Fruit fly (Drosophila melanogaster) whole organism, embryonic: ENCODE data around the gene ETHR.

Source experiments
- Antp ChIP-seq: fragments of 200-800 bp; sonication (Bioruptor generic); optimal IDR thresholded peaks from 3 replicates; lab custom pipeline; 2016; ENCODE audit warnings: missing biosample characterization, missing genetic modification characterization
- CG10209 ChIP-seq: fragments of 200-800 bp; sonication (Bioruptor generic); optimal IDR thresholded peaks from 3 replicates; lab custom pipeline; 2017; ENCODE audit warnings: missing biosample characterization, mild to moderate bottlenecking, missing genetic modification characterization, missing genetic modification reagents
- CG10431 ChIP-seq: fragments of 200-800 bp; sonication (Bioruptor generic); optimal IDR thresholded peaks from 3 replicates; lab custom pipeline; 2018; ENCODE audit warnings: missing biosample characterization, mild to moderate bottlenecking, missing genetic modification characterization
- CG13894 ChIP-seq: fragments of 200-800 bp; sonication (Bioruptor generic); optimal IDR thresholded peaks from 3 replicates; lab custom pipeline; 2018; ENCODE audit warnings: missing biosample characterization, mild to moderate bottlenecking, missing genetic modification characterization, moderate library complexity
- CG14710 ChIP-seq: fragments of 200-800 bp; sonication (Bioruptor generic); optimal IDR thresholded peaks from 3 replicates; lab custom pipeline; 2019; ENCODE audit warnings: missing biosample characterization, mild to moderate bottlenecking, missing genetic modification characterization, moderate library complexity
- CG15479 ChIP-seq: fragments of 200-800 bp; sonication (Bioruptor generic); optimal IDR thresholded peaks from 3 replicates; lab custom pipeline; 2019; ENCODE audit warnings: missing biosample characterization, mild to moderate bottlenecking, missing genetic modification characterization, moderate library complexity
- CG15514 ChIP-seq: fragments of 200-800 bp; sonication (Bioruptor generic); optimal IDR thresholded peaks from 3 replicates; lab custom pipeline; 2017; ENCODE audit warnings: missing biosample characterization, missing genetic modification characterization, mild to moderate bottlenecking, moderate library complexity, missing genetic modification reagents
- CG17829 ChIP-seq: fragments of 200-800 bp; optimal IDR thresholded peaks from 2 replicates; lab custom pipeline; 2019; ENCODE audit warnings: missing biosample characterization, mild to moderate bottlenecking, missing genetic modification characterization, moderate library complexity
- CG30403 ChIP-seq: fragments of 200-800 bp; sonication (Bioruptor generic); optimal IDR thresholded peaks from 3 replicates; lab custom pipeline; 2016; ENCODE audit warnings: missing biosample characterization, missing genetic modification characterization
- CG31441 ChIP-seq: fragments of 200-800 bp; sonication (Bioruptor generic); IDR thresholded peaks from 2 replicates; pipeline ENCODE4 v1.3.6; 2022; ENCODE audit warnings: missing biosample characterization, missing genetic modification characterization
- CG3281 ChIP-seq: fragments of 200-800 bp; sonication (Bioruptor generic); optimal IDR thresholded peaks from 3 replicates; lab custom pipeline; 2017; ENCODE audit warnings: missing biosample characterization, mild to moderate bottlenecking, missing genetic modification characterization
- CG3847 ChIP-seq: fragments of 200-800 bp; sonication (Bioruptor generic); IDR thresholded peaks from 2 replicates; pipeline ENCODE4 v1.3.6; 2022; ENCODE audit warnings: missing biosample characterization, missing genetic modification characterization
- CG4424 ChIP-seq: fragments of 200-800 bp; sonication (Bioruptor generic); optimal IDR thresholded peaks from 3 replicates; lab custom pipeline; 2016; ENCODE audit warnings: missing biosample characterization, missing genetic modification characterization
- CG8281 ChIP-seq: fragments of 200-800 bp; sonication (Bioruptor generic); optimal IDR thresholded peaks from 2 replicates; lab custom pipeline; 2018; ENCODE audit warnings: missing biosample characterization, mild to moderate bottlenecking, missing genetic modification characterization, moderate library complexity
- CG9609 ChIP-seq: fragments of 200-800 bp; sonication (Bioruptor generic); optimal IDR thresholded peaks from 3 replicates; lab custom pipeline; 2016; ENCODE audit warnings: missing biosample characterization, missing genetic modification characterization
- CG9797 ChIP-seq: fragments of 200-800 bp; sonication (Bioruptor generic); optimal IDR thresholded peaks from 3 replicates; lab custom pipeline; 2018; ENCODE audit warnings: missing biosample characterization, mild to moderate bottlenecking, missing genetic modification characterization
- CG9817 ChIP-seq: fragments of 200-800 bp; sonication (Bioruptor generic); optimal IDR thresholded peaks from 2 replicates; lab custom pipeline; 2018; ENCODE audit warnings: missing biosample characterization, mild to moderate bottlenecking, missing genetic modification characterization, moderate library complexity
- D19B ChIP-seq: fragments of 200-800 bp; sonication (Bioruptor generic); optimal IDR thresholded peaks from 2 replicates; lab custom pipeline; 2017; ENCODE audit warnings: missing biosample characterization, mild to moderate bottlenecking, missing genetic modification characterization
- E2f2 ChIP-seq: fragments of 200-800 bp; sonication (Bioruptor generic); IDR thresholded peaks from 2 replicates; pipeline ENCODE4 v1.3.6; 2022; ENCODE audit warnings: missing biosample characterization, missing genetic modification characterization
- Eip74EF ChIP-seq, 2 experiments: fragments of 200-800 bp in 1 of 2; fragments of >200 bp in 1 of 2; sonication (Bioruptor generic) in 1 of 2; optimal IDR thresholded peaks; 2 replicates each; lab custom pipeline; 2017 to 2019; ENCODE audit warnings: missing biosample characterization in 2 of 2, missing genetic modification characterization in 2 of 2, mild to moderate bottlenecking in 1 of 2, moderate library complexity in 1 of 2
- HmgZ ChIP-seq: fragments of 200-800 bp; sonication (Bioruptor generic); optimal IDR thresholded peaks from 2 replicates; lab custom pipeline; 2018; ENCODE audit warnings: missing biosample characterization, mild to moderate bottlenecking, missing genetic modification characterization
- MBD-R2 ChIP-seq: fragments of 200-800 bp; sonication (Bioruptor generic); IDR thresholded peaks from 2 replicates; pipeline ENCODE4 v1.3.6; 2022; ENCODE audit warnings: missing biosample characterization, missing genetic modification characterization
- Myb ChIP-seq: fragments of 200-800 bp; sonication (Bioruptor generic); optimal IDR thresholded peaks from 2 replicates; lab custom pipeline; 2016; ENCODE audit warnings: missing biosample characterization, missing genetic modification characterization
- Six4 ChIP-seq: fragments of 200-800 bp; sonication (Bioruptor generic); optimal IDR thresholded peaks from 2 replicates; lab custom pipeline; 2016; ENCODE audit warnings: missing biosample characterization, missing genetic modification characterization
- Xbp1 ChIP-seq: fragments of 200-800 bp; sonication (Bioruptor generic); optimal IDR thresholded peaks from 3 replicates; lab custom pipeline; 2016; ENCODE audit warnings: missing biosample characterization, mild to moderate bottlenecking, missing genetic modification characterization
- ash1 ChIP-seq: fragments of 200-800 bp; sonication (Bioruptor generic); optimal IDR thresholded peaks from 2 replicates; lab custom pipeline; 2018; ENCODE audit warnings: missing biosample characterization, mild to moderate bottlenecking, missing genetic modification characterization
- bowl ChIP-seq: fragments of 200-800 bp; sonication (Bioruptor generic); IDR thresholded peaks from 2 replicates; pipeline ENCODE4 v1.3.6; 2022; ENCODE audit warnings: missing biosample characterization, missing genetic modification characterization
- caup ChIP-seq: fragments of 200-800 bp; sonication (Bioruptor generic); optimal IDR thresholded peaks from 3 replicates; lab custom pipeline; 2017; ENCODE audit warnings: missing biosample characterization, mild to moderate bottlenecking, missing genetic modification characterization, moderate library complexity; ENCODE audit not compliant: severe bottlenecking
- chinmo ChIP-seq: fragments of 200-800 bp; sonication (Bioruptor generic); IDR thresholded peaks from 4 replicates; pipeline ENCODE4 v1.3.6; 2022; ENCODE audit warnings: missing biosample characterization, missing genetic modification characterization; ENCODE audit not compliant: partially characterized antibody
- dpn ChIP-seq, 2 experiments: fragments of 200-800 bp; sonication (Bioruptor generic); optimal IDR thresholded peaks; 3 replicates each; lab custom pipeline; 2016; ENCODE audit warnings: missing biosample characterization in 2 of 2, missing genetic modification characterization in 2 of 2
- fd3F ChIP-seq: fragments of 200-800 bp; sonication (Bioruptor generic); optimal IDR thresholded peaks from 2 replicates; lab custom pipeline; 2018; ENCODE audit warnings: missing biosample characterization, mild to moderate bottlenecking, missing genetic modification characterization, moderate library complexity
- fru ChIP-seq: fragments of >200 bp; optimal IDR thresholded peaks from 2 replicates; lab custom pipeline; 2017
- hkb ChIP-seq, 2 experiments: fragments of 200-800 bp in 1 of 2; fragments of >200 bp in 1 of 2; sonication (Bioruptor generic) in 1 of 2; IDR thresholded peaks in 1 of 2; optimal IDR thresholded peaks in 1 of 2; 2 replicates each; pipeline versions ENCODE4 v1.3.6 to Lab custom; 2017 to 2022; ENCODE audit warnings: missing biosample characterization in 1 of 2, missing genetic modification characterization in 1 of 2
- ind ChIP-seq: fragments of 200-800 bp; sonication (Bioruptor generic); optimal IDR thresholded peaks from 3 replicates; lab custom pipeline; 2016; ENCODE audit warnings: missing biosample characterization, missing genetic modification characterization
- kah ChIP-seq: fragments of 200-800 bp; sonication (Bioruptor generic); optimal IDR thresholded peaks from 2 replicates; lab custom pipeline; 2018; ENCODE audit warnings: missing biosample characterization, mild to moderate bottlenecking, missing genetic modification characterization
- maf-S ChIP-seq: fragments of 200-800 bp; sonication (Bioruptor generic); optimal IDR thresholded peaks from 2 replicates; lab custom pipeline; 2016; ENCODE audit warnings: missing biosample characterization, missing genetic modification characterization
- nmo ChIP-seq: fragments of 200-800 bp; sonication (Bioruptor generic); optimal IDR thresholded peaks from 2 replicates; lab custom pipeline; 2018; ENCODE audit warnings: missing biosample characterization, mild to moderate bottlenecking, missing genetic modification characterization, moderate library complexity
- p53 ChIP-seq: fragments of 200-800 bp; sonication (Bioruptor generic); optimal IDR thresholded peaks from 2 replicates; lab custom pipeline; 2016; ENCODE audit warnings: missing biosample characterization, missing genetic modification characterization
- pfk ChIP-seq: fragments of 200-800 bp; sonication (Bioruptor generic); optimal IDR thresholded peaks from 2 replicates; lab custom pipeline; 2018; ENCODE audit warnings: missing biosample characterization, mild to moderate bottlenecking, missing genetic modification characterization, moderate library complexity
- pho ChIP-seq: fragments of 200-800 bp; sonication (Bioruptor generic); optimal IDR thresholded peaks from 2 replicates; lab custom pipeline; 2016; ENCODE audit warnings: missing biosample characterization, missing genetic modification characterization
- phol ChIP-seq: fragments of 200-800 bp; sonication (Bioruptor generic); optimal IDR thresholded peaks from 3 replicates; lab custom pipeline; 2018; ENCODE audit warnings: missing biosample characterization, mild to moderate bottlenecking, missing genetic modification characterization, moderate library complexity
- pros ChIP-seq: fragments of 200-800 bp; sonication (Bioruptor generic); optimal IDR thresholded peaks from 3 replicates; lab custom pipeline; 2019; ENCODE audit warnings: missing biosample characterization, mild to moderate bottlenecking, missing genetic modification characterization, moderate library complexity
- row ChIP-seq: fragments of 200-800 bp; sonication (Bioruptor generic); IDR thresholded peaks from 3 replicates; pipeline ENCODE4 v1.3.6; 2022; ENCODE audit warnings: missing biosample characterization, missing genetic modification characterization
- sens ChIP-seq: fragments of 200-800 bp; sonication (Bioruptor generic); peaks from one replicate; lab custom pipeline; 2016; ENCODE audit warnings: missing biosample characterization, missing genetic modification characterization
- sens-2 ChIP-seq: fragments of 200-800 bp; sonication (Bioruptor generic); IDR thresholded peaks from 2 replicates; pipeline ENCODE4 v1.3.6; 2022; ENCODE audit warnings: missing biosample characterization, missing genetic modification characterization
- sug ChIP-seq: fragments of 200-800 bp; optimal IDR thresholded peaks from 2 replicates; lab custom pipeline; 2019; ENCODE audit warnings: missing biosample characterization, mild to moderate bottlenecking, missing genetic modification characterization, moderate library complexity
- tup ChIP-seq: fragments of 200-800 bp; sonication (Bioruptor generic); optimal IDR thresholded peaks from 2 replicates; lab custom pipeline; 2016; ENCODE audit warnings: missing biosample characterization, mild to moderate bottlenecking, missing genetic modification characterization, moderate library complexity
- unpg ChIP-seq: fragments of 200-800 bp; sonication (Bioruptor generic); optimal IDR thresholded peaks from 3 replicates; lab custom pipeline; 2018; ENCODE audit warnings: missing biosample characterization, mild to moderate bottlenecking, missing genetic modification characterization, moderate library complexity
- zen ChIP-seq: fragments of 200-800 bp; sonication (Bioruptor generic); optimal IDR thresholded peaks from 3 replicates; lab custom pipeline; 2018; ENCODE audit warnings: missing biosample characterization, mild to moderate bottlenecking, missing genetic modification characterization, moderate library complexity
- zfh1 ChIP-seq: fragments of 200-800 bp; sonication (Bioruptor generic); IDR thresholded peaks from 3 replicates; pipeline ENCODE4 v1.3.6; 2022; ENCODE audit warnings: missing biosample characterization, missing genetic modification characterization

The ETHR gene

DNA sequence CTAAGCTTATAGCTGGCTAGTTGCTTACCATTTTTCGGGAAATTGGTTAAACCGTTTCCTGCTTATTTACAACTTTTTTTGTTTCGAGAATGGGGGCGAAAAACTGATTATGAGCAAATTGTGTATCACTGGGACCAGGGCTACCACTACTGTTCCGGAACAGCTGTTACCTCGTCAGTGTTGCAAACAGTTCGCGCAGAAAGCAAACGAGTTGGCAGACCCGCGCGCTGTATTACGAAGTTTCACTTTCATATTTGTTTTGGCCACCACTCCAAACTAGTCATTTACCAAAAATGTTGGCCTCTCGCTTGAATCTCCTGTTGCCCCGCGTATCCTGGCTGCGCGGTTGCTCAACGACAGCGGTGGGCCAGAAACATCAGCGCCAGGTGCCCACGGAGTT lies 23.1 kb downstream of the ETHR start, which contains the start of the genes AP-2sigma and Idi (continued):
- TF ChIP-seq sug (tag; lab: Kevin White, UChicago) = peak; percentile 26
- TF ChIP-seq Eip74EF (GFP tag; optimal IDR thresholded peaks at IDR 0.05; lab: Kevin White, UChicago) = no peak
- peak; percentile 98 for TF ChIP-seq MBD-R2 (GFP tag; lab: Robert Waterston, UW)
- TF ChIP-seq dpn (GFP tag; optimal IDR thresholded peaks at IDR 0.05; lab: Kevin White, UChicago) = peak; percentile 29 to 39
- TF ChIP-seq fd3F (GFP tag; lab: Kevin White, UChicago) = no peak
- TF ChIP-seq caup (GFP tag; lab: Kevin White, UChicago) = peak; percentile 29
- TF ChIP-seq hkb (optimal IDR thresholded peaks at IDR 0.05; lab: Kevin White, UChicago) = no peak
- TF ChIP-seq hkb (GFP tag; IDR thresholded peaks at IDR 0.05; lab: Robert Waterston, UW) = no peak
- peak; percentile 32 for TF ChIP-seq CG15479
- TF ChIP-seq HmgZ = peak; percentile 81
- peak; percentile 21 for TF ChIP-seq CG13894
- peak; percentile 36 for TF ChIP-seq sens
- peak; percentile 69 for TF ChIP-seq phol
- TF ChIP-seq CG4424 (GFP tag; lab: Kevin White, UChicago) = peak; percentile 9
- 0 out of 4 replicates have a peak, but pooled peaks have one; percentile 64 for TF ChIP-seq chinmo (GFP tag; lab: Robert Waterston, UW)
- no peak for TF ChIP-seq kah (GFP tag; lab: Kevin White, UChicago)
- peak; percentile 96 for TF ChIP-seq CG15514 (GFP tag; lab: Kevin White, UChicago)
- TF ChIP-seq CG8281 (tag; lab: Kevin White, UChicago) = no peak
- TF ChIP-seq Myb (GFP tag; lab: Kevin White, UChicago) = peak; percentile 29
- peak; percentile 23 for TF ChIP-seq unpg (GFP tag; lab: Kevin White, UChicago)
- peak; percentile 28 for TF ChIP-seq nmo
- peak; percentile 17 for TF ChIP-seq CG10209 (GFP tag; lab: Kevin White, UChicago)
- TF ChIP-seq CG9797 = no peak
- peak; percentile 26 for TF ChIP-seq Antp
- peak; percentile 30 for TF ChIP-seq CG30403 (GFP tag; lab: Kevin White, UChicago)
- TF ChIP-seq bowl (GFP tag; lab: Robert Waterston, UW) = no peak
- TF ChIP-seq CG3281 = peak; percentile 70
- peak; percentile 44 for TF ChIP-seq CG17829
- TF ChIP-seq pfk = peak; percentile 1
- TF ChIP-seq row = peak; percentile 30; the same call in 1 of the 3 replicates
- TF ChIP-seq maf-S (GFP tag; lab: Kevin White, UChicago) = peak; percentile 14
- no peak for TF ChIP-seq CG9817
- TF ChIP-seq CG10431 (GFP tag; lab: Kevin White, UChicago) = peak; percentile 35
- peak; percentile 52 for TF ChIP-seq Xbp1 (GFP tag; lab: Kevin White, UChicago)
- TF ChIP-seq ash1 (GFP tag; lab: Kevin White, UChicago) = no peak
- no peak for TF ChIP-seq pros
- TF ChIP-seq CG9609 (GFP tag; lab: Kevin White, UChicago) = peak; percentile 5
- TF ChIP-seq CG14710 (tag; lab: Kevin White, UChicago) = peak; percentile 52
- no peak for TF ChIP-seq ind (GFP tag; lab: Kevin White, UChicago)
- no peak for TF ChIP-seq tup (GFP tag; lab: Kevin White, UChicago)
- TF ChIP-seq CG3847 (GFP tag; lab: Robert Waterston, UW) = peak; percentile 89
- peak; percentile 58 for TF ChIP-seq E2f2 (GFP tag; lab: Robert Waterston, UW)
- TF ChIP-seq fru (lab: Kevin White, UChicago) = no peak
- peak; percentile 6 for TF ChIP-seq pho (GFP tag; lab: Kevin White, UChicago)
- TF ChIP-seq Six4 (GFP tag; lab: Kevin White, UChicago) = no peak
- TF ChIP-seq p53 (GFP tag; lab: Kevin White, UChicago) = no peak
- no peak for TF ChIP-seq sens-2 (GFP tag; lab: Robert Waterston, UW)
- TF ChIP-seq CG31441 (GFP tag; lab: Robert Waterston, UW) = 0 out of 2 replicates have a peak, but pooled peaks have one; percentile 16
- TF ChIP-seq zen = peak; percentile 55
- no peak for TF ChIP-seq D19B
- TF ChIP-seq zfh1 (GFP tag; lab: Robert Waterston, UW) = peak; percentile 55; the same call in 1 of the 3 replicates
